Worm (Caenorhabditis elegans) whole organism, L1 larva: ENCODE results near the gene F44E2.3.

Experiments
- F16B12.6 ChIP-seq: fragments of 150-350 bp; optimal IDR thresholded peaks from 2 replicates; lab custom pipeline; 2014; ENCODE audit warnings: missing biosample characterization, missing genetic modification characterization
- ama-1 ChIP-seq: fragments of 150-350 bp; optimal IDR thresholded peaks from 2 replicates; lab custom pipeline; 2014
- elt-3 ChIP-seq, 6 experiments: fragments of 150-350 bp in 1 of 6; sonication (generic microtip); optimal IDR thresholded peaks; 2 replicates each; lab custom pipeline; 2017 to 2018; ENCODE audit warnings: missing biosample characterization in 6 of 6, missing genetic modification characterization in 6 of 6, inconsistent platforms in 1 of 6
- fos-1 ChIP-seq: fragments of 150-350 bp; optimal IDR thresholded peaks from 2 replicates; lab custom pipeline; 2014; ENCODE audit warnings: missing biosample characterization, missing genetic modification characterization

DNA sequence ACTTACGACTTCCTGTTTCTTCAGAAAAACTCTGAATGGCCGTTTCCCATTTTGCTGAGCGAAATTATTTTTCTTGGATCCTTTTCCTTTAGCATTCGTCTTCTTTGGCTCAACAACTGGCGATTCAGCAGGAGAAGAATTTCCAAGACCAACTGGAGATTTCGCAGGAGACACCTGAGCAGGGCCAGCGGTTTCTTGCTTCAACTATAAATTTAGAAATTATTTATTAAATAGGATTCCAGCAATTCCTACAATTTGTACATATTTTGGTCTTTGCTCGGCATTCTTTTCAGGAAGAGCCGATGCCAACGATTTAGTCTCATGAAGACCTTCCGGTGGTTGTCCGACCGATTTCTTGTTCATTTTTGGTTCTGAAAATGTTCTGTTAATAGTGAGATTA is 20.4 kb upstream of the F44E2.3 start, which contains the start of gene F44E2.8:
- TF ChIP-seq F16B12.6 (tag; lab: Kevin White, UChicago), result no peak
- no peak for TF ChIP-seq ama-1 (lab: Kevin White, UChicago)
- TF ChIP-seq fos-1, result no peak
- TF ChIP-seq elt-3 (tag; optimal IDR thresholded peaks at IDR 0.05; lab: Kevin White, UChicago), result no peak
